Worm (Caenorhabditis elegans) whole organism, L1 larva: ENCODE results near the gene R160.2.

Experiments
- aha-1 ChIP-seq: fragments of 150-350 bp; optimal IDR thresholded peaks from 2 replicates; lab custom pipeline; 2014; ENCODE audit warnings: missing biosample characterization, missing genetic modification characterization
- ceh-63 ChIP-seq: fragments of 200-800 bp; sonication (Bioruptor generic); optimal IDR thresholded peaks from 2 replicates; lab custom pipeline; 2018; ENCODE audit warnings: mild to moderate bottlenecking, missing genetic modification characterization, missing compliant biosample characterization
- ceh-82 ChIP-seq, 3 experiments: fragments of 150-350 bp in 1 of 3; sonication (generic microtip) in 2 of 3; optimal IDR thresholded peaks; 2 replicates each; lab custom pipeline; 2014 to 2017; ENCODE audit warnings: missing biosample characterization in 3 of 3, missing genetic modification characterization in 3 of 3
- ceh-90 ChIP-seq: sonication (generic microtip); optimal IDR thresholded peaks from 2 replicates; lab custom pipeline; 2016; ENCODE audit warnings: missing genetic modification characterization, missing compliant biosample characterization
- ces-1 ChIP-seq: fragments of 150-350 bp; optimal IDR thresholded peaks from 2 replicates; lab custom pipeline; 2014; ENCODE audit warnings: missing biosample characterization, missing genetic modification reagents, missing genetic modification characterization
- dpl-1 ChIP-seq, 3 experiments: fragments of 150-350 bp in 2 of 3; sonication (generic microtip) in 1 of 3; optimal IDR thresholded peaks; 2 replicates each; lab custom pipeline; 2014 to 2017; ENCODE audit warnings: missing biosample characterization in 3 of 3, missing genetic modification characterization in 3 of 3, missing genetic modification reagents in 3 of 3
- dsc-1 ChIP-seq: sonication (generic microtip); optimal IDR thresholded peaks from 2 replicates; lab custom pipeline; 2016; ENCODE audit warnings: mild to moderate bottlenecking, missing genetic modification characterization, missing compliant biosample characterization
- efl-3 ChIP-seq: fragments of 200-800 bp; sonication (Bioruptor generic); optimal IDR thresholded peaks from 2 replicates; lab custom pipeline; 2018; ENCODE audit warnings: mild to moderate bottlenecking, missing genetic modification characterization, missing compliant biosample characterization
- egl-13 ChIP-seq: sonication (generic microtip); optimal IDR thresholded peaks from 2 replicates; lab custom pipeline; 2016; ENCODE audit warnings: missing genotype, missing genetic modification reagents, missing genetic modification characterization, missing compliant biosample characterization
- elt-2 ChIP-seq: sonication (generic microtip); optimal IDR thresholded peaks from 2 replicates; lab custom pipeline; 2016; ENCODE audit warnings: missing genetic modification characterization, mild to moderate bottlenecking, inconsistent platforms, missing compliant biosample characterization, missing genetic modification reagents
- fos-1 ChIP-seq: fragments of 150-350 bp; optimal IDR thresholded peaks from 2 replicates; lab custom pipeline; 2014; ENCODE audit warnings: missing biosample characterization, missing genetic modification characterization
- hlh-17 ChIP-seq: fragments of 200-800 bp; sonication (Bioruptor generic); optimal IDR thresholded peaks from 2 replicates; lab custom pipeline; 2018; ENCODE audit warnings: missing genetic modification characterization, mild to moderate bottlenecking, missing compliant biosample characterization, moderate library complexity, borderline replicate concordance
- irx-1 ChIP-seq: sonication (generic microtip); optimal IDR thresholded peaks from 2 replicates; lab custom pipeline; 2016; ENCODE audit warnings: missing genetic modification characterization, missing compliant biosample characterization
- isw-1 ChIP-seq: fragments of 200-800 bp; sonication (Bioruptor generic); IDR thresholded peaks from 2 replicates; pipeline ENCODE4 v1.3.6; 2022; ENCODE audit warnings: missing genetic modification characterization, missing compliant biosample characterization
- lin-13 ChIP-seq: fragments of 150-350 bp; optimal IDR thresholded peaks from 2 replicates; lab custom pipeline; 2014; ENCODE audit warnings: missing biosample characterization, missing genetic modification reagents, missing genetic modification characterization
- lin-15B ChIP-seq: fragments of 150-350 bp; sonication (generic microtip); optimal IDR thresholded peaks from 3 replicates; lab custom pipeline; 2014; ENCODE audit warnings: missing biosample characterization, missing genetic modification characterization
- lin-35 ChIP-seq, 2 experiments: fragments of 150-350 bp; optimal IDR thresholded peaks; 2 replicates each; lab custom pipeline; 2014; ENCODE audit warnings: missing biosample characterization in 2 of 2, missing genetic modification characterization in 2 of 2, missing genetic modification reagents in 2 of 2
- lir-3 ChIP-seq: sonication (generic microtip); optimal IDR thresholded peaks from 2 replicates; lab custom pipeline; 2016; ENCODE audit warnings: mild to moderate bottlenecking, missing genetic modification characterization, moderate library complexity, missing compliant biosample characterization; ENCODE audit not compliant: poor library complexity
- lsy-2 ChIP-seq, 2 experiments: fragments of 150-350 bp; optimal IDR thresholded peaks; 2 replicates each; lab custom pipeline; 2014; ENCODE audit warnings: missing biosample characterization in 2 of 2, missing genetic modification characterization in 2 of 2
- mab-9 ChIP-seq: fragments of 200-800 bp; sonication (Bioruptor generic); IDR thresholded peaks from 2 replicates; pipeline ENCODE4 v1.3.6; 2022; ENCODE audit warnings: missing genetic modification reagents, missing genetic modification characterization, missing compliant biosample characterization
- mdl-1 ChIP-seq, 2 experiments: fragments of 150-350 bp; optimal IDR thresholded peaks; 2 replicates each; lab custom pipeline; 2014 to 2017; ENCODE audit warnings: missing biosample characterization in 2 of 2, missing genetic modification characterization in 2 of 2, inconsistent platforms in 1 of 2
- nhr-11 ChIP-seq: fragments of 150-350 bp; optimal IDR thresholded peaks from 2 replicates; lab custom pipeline; 2014; ENCODE audit warnings: missing biosample characterization, missing genetic modification characterization
- nhr-12 ChIP-seq: sonication (generic microtip); optimal IDR thresholded peaks from 2 replicates; lab custom pipeline; 2017; ENCODE audit warnings: missing biosample characterization, missing genetic modification characterization
- nhr-19 ChIP-seq: fragments of 200-800 bp; sonication (Bioruptor generic); conservative IDR thresholded peaks from 2 replicates; pipeline ENCODE4 v1.3.6; 2022; ENCODE audit warnings: missing genetic modification characterization, missing compliant biosample characterization
- nhr-28 ChIP-seq: fragments of 150-350 bp; optimal IDR thresholded peaks from 2 replicates; lab custom pipeline; 2014; ENCODE audit warnings: missing biosample characterization, missing genetic modification characterization
- nhr-47 ChIP-seq: sonication (generic microtip); optimal IDR thresholded peaks from 2 replicates; lab custom pipeline; 2016; ENCODE audit warnings: mild to moderate bottlenecking, missing genetic modification characterization, moderate library complexity, missing compliant biosample characterization
- nhr-84 ChIP-seq: sonication (generic microtip); optimal IDR thresholded peaks from 2 replicates; lab custom pipeline; 2017; ENCODE audit warnings: missing biosample characterization, missing genetic modification characterization
- nhr-90 ChIP-seq: sonication (generic microtip); optimal IDR thresholded peaks from 2 replicates; lab custom pipeline; 2016; ENCODE audit warnings: mild to moderate bottlenecking, missing genetic modification characterization, missing compliant biosample characterization; ENCODE audit not compliant: poor library complexity
- rnt-1 ChIP-seq: sonication (generic microtip); optimal IDR thresholded peaks from 2 replicates; lab custom pipeline; 2016; ENCODE audit warnings: mild to moderate bottlenecking, missing genetic modification characterization, moderate library complexity, missing compliant biosample characterization
- sox-4 ChIP-seq: sonication (generic microtip); optimal IDR thresholded peaks from 2 replicates; lab custom pipeline; 2016; ENCODE audit warnings: missing genetic modification characterization, missing compliant biosample characterization
- sptf-1 ChIP-seq: fragments of 150-350 bp; optimal IDR thresholded peaks from 2 replicates; lab custom pipeline; 2014; ENCODE audit warnings: missing biosample characterization, missing genetic modification characterization
- swsn-7 ChIP-seq: sonication (generic microtip); optimal IDR thresholded peaks from 2 replicates; lab custom pipeline; 2016; ENCODE audit warnings: missing genetic modification characterization, missing compliant biosample characterization
- tbx-2 ChIP-seq: sonication (generic microtip); optimal IDR thresholded peaks from 2 replicates; lab custom pipeline; 2016; ENCODE audit warnings: missing genetic modification characterization, missing compliant biosample characterization
- tlp-1 ChIP-seq: fragments of 150-350 bp; optimal IDR thresholded peaks from 2 replicates; lab custom pipeline; 2014; ENCODE audit warnings: missing biosample characterization, missing genetic modification characterization
- unc-130 ChIP-seq: fragments of 150-350 bp; optimal IDR thresholded peaks from 2 replicates; lab custom pipeline; 2017; ENCODE audit warnings: missing biosample characterization, missing genetic modification characterization, inconsistent platforms
- unc-62 ChIP-seq: fragments of 150-350 bp; optimal IDR thresholded peaks from 2 replicates; lab custom pipeline; 2014; ENCODE audit warnings: missing biosample characterization, missing genetic modification reagents, missing genetic modification characterization
- unc-98 ChIP-seq: fragments of 200-800 bp; sonication (Bioruptor generic); IDR thresholded peaks from 2 replicates; pipeline ENCODE4 v1.3.6; 2022; ENCODE audit warnings: missing genetic modification characterization, missing compliant biosample characterization
- xbp-1 ChIP-seq: sonication (generic microtip); optimal IDR thresholded peaks from 2 replicates; lab custom pipeline; 2016; ENCODE audit warnings: missing genetic modification characterization, missing compliant biosample characterization
- zag-1 ChIP-seq: fragments of 150-350 bp; optimal IDR thresholded peaks from 2 replicates; lab custom pipeline; 2014; ENCODE audit warnings: missing biosample characterization, missing genetic modification characterization
- zip-4 ChIP-seq: fragments of 200-800 bp; sonication (Bioruptor generic); optimal IDR thresholded peaks from 2 replicates; lab custom pipeline; 2018; ENCODE audit warnings: mild to moderate bottlenecking, missing genetic modification characterization, moderate library complexity, missing compliant biosample characterization

R160.2 gene

DNA sequence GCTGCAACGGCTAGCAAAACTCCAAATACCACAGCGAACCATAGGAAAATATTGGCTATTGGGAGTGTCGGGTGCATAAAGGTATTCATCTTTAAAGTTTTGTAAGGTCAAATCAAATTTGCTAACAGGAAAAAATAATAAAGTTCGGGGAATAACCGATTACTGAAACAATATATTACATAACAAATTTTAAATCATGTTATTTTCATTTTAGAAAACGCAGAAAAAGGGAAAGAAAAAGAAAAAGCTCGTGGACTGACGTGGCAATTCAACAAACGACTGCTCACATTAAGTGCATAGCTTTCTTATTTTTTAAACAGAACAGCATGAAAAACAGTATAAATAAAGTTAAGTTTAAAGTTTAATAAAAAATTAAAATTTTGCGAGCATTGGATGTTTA, 3.6 kb downstream of the R160.2 start, which contains the start of gene R160.6:
Gene R160.6, minus strand, starts transcription at position 101 of the 400 bp plus-strand sequence.
- TF ChIP-seq swsn-7 (tag; lab: Kevin White, UChicago) (no peak), ceh-63 (no peak), nhr-11 (no peak), xbp-1 (tag; lab: Kevin White, UChicago) (no peak), zag-1 (no peak), egl-13 (tag; lab: Kevin White, UChicago) (no peak), fos-1 (tag; lab: Kevin White, UChicago) (no peak), unc-130 (tag; lab: Kevin White, UChicago) (no peak), lsy-2 (tag; optimal IDR thresholded peaks at IDR 0.05; lab: Kevin White, UChicago) (no peak), efl-3 (no peak), nhr-19 (no peak), lin-15B (no peak), unc-62 (GFP tag; lab: Kevin White, UChicago) (no peak)

DNA sequence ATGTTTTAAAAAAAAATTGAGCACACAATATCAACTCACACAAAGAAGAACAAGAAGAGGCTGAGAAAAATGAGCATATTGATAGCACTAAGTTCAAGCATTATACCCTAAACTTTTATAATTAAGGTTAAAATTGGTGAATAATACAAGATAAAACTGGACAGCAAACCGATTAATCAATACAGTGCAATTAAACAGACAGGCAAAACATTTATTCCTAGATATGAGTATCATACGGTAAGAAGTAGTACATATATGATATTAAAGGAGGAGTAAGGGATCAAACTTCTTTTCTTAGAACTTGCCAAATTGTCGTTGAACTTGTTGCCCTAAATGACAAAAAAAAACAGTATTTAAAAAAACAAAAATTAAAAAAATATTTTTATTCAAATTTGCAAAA, 4.7 kb downstream of the R160.2 start, which contains the start of gene R160.14:
Gene R160.14, minus strand, starts transcription at position 101 of the 400 bp plus-strand sequence.
- TF ChIP-seq irx-1 = no peak
- no peak for TF ChIP-seq egl-13 (tag; lab: Kevin White, UChicago)
- no peak for TF ChIP-seq nhr-84 (tag; lab: Kevin White, UChicago)
- no peak for TF ChIP-seq nhr-12 (tag; lab: Kevin White, UChicago)
- TF ChIP-seq lin-15B = no peak
- no peak for TF ChIP-seq nhr-47 (tag; lab: Kevin White, UChicago)
- TF ChIP-seq, all 84 proteins: peak for 0

DNA sequence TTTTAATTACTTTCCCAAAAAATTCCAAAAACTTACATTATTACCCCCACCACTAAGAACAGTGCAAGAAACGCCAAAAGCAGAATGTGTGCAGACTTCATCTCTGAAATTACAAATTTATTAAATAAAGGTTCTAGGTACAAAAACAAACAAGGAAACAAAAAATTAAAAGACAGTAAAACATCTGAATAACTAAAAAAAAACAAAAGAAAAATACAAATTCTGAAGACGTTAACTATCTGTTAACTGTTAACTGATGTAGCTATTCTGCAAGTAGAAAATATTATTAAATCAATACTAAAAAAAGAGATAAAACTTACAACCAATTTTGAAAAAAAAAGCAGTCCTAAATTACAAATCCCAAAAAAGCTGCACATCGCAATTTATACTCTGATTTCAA, 5.3 kb downstream of the R160.2 start, which contains the start of gene R160.13:
Gene R160.13, minus strand, starts transcription at position 101 of the 400 bp plus-strand sequence.
- TF ChIP-seq sptf-1 (no peak), tlp-1 (tag; lab: Kevin White, UChicago) (no peak), aha-1 (no peak), nhr-90 (no peak), fos-1 (tag; lab: Kevin White, UChicago) (no peak), unc-98 (GFP tag; lab: Robert Waterston, UW) (no peak), lin-35 (GFP tag; optimal IDR thresholded peaks at IDR 0.05; lab: Kevin White, UChicago) (no peak), hlh-17 (no peak), ceh-90 (tag; lab: Kevin White, UChicago) (no peak), sox-4 (tag; lab: Kevin White, UChicago) (no peak), tbx-2 (no peak)

DNA sequence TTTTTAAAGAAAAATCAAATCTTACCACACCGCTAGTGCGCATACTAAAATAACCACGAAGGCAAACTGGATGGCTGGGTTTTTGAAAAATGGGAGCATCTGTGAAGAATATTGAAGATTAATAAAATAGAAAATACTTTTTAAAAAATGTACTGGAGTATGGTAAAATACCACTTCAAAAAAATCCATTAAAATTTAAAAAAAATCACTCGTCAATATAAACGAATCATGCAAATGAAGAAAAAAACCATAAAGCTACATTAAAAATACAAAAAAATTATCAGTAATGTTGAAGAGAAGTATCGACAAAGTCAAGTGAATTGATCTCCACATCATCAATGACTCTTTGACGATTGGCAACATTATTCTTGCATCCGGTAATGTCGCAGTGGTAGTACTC, 5.9 kb downstream of the R160.2 start, which contains the start of gene R160.5:
Gene R160.5, minus strand, starts transcription at position 101 of the 400 bp plus-strand sequence.
- TF ChIP-seq elt-2 (tag; lab: Kevin White, UChicago) (no peak), nhr-47 (tag; lab: Kevin White, UChicago) (no peak), aha-1 (no peak), mab-9 (GFP tag; lab: Robert Waterston, UW) (no peak), xbp-1 (tag; lab: Kevin White, UChicago) (no peak), ces-1 (no peak), sox-4 (tag; lab: Kevin White, UChicago) (no peak), isw-1 (no peak), lir-3 (tag; lab: Kevin White, UChicago) (no peak)

DNA sequence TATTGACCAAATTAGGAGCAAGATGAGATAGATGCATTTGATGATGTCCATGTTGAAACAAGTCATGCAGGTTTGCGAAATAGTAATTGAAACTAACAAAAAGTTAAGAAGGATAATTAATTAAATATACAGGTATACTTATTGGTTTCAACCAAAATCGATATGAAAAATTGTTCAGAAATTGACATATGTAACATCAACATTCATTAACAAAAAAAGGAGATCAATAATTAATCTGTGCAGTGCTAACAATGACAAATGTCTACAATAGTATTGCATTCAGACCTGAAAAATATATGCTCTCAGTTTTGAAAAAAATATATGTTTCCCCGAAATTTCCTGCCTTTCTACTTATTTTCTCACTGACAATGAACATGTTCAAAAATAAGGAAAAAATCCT, 7.9 kb downstream of the R160.2 start, which contains the start of gene R160.4:
Gene R160.4, minus strand, starts transcription at position 101 of the 400 bp plus-strand sequence.
- TF ChIP-seq zip-4 (GFP tag; lab: Kevin White, UChicago) (no peak), lin-35 (GFP tag; optimal IDR thresholded peaks at IDR 0.05; lab: Kevin White, UChicago) (no peak), efl-3 (no peak), xbp-1 (tag; lab: Kevin White, UChicago) (no peak), dpl-1 (GFP tag; optimal IDR thresholded peaks at IDR 0.05; lab: Kevin White, UChicago) (no peak), unc-130 (tag; lab: Kevin White, UChicago) (no peak), mdl-1 (tag; optimal IDR thresholded peaks at IDR 0.05; lab: Kevin White, UChicago) (no peak), nhr-28 (tag; lab: Kevin White, UChicago) (no peak), sox-4 (tag; lab: Kevin White, UChicago) (no peak), dsc-1 (tag; lab: Kevin White, UChicago) (no peak), rnt-1 (tag; lab: Kevin White, UChicago) (no peak), isw-1 (no peak), lin-13 (GFP tag; lab: Kevin White, UChicago) (no peak), ceh-82 (tag; optimal IDR thresholded peaks at IDR 0.05; lab: Kevin White, UChicago) (no peak), mab-9 (GFP tag; lab: Robert Waterston, UW) (no peak), nhr-19 (no peak)
